5 worm cellular contexts compared by ENCODE assay signal in genomic region chrV:7436911-7437310, ce11.
A peak's percentile ranks its signal among the peaks of the same experiment; 100 is the strongest.
TF ChIP-seq lines count a peak whose summit lies in the region.

No protein-coding gene starts in this region.

TF ChIP-seq in whole organism, L1 larva, 84 proteins besides CTCF, POLR2A, EP300 and RAD21 (continues in another document):
- TF ChIP-seq lin-35 (GFP tag; optimal IDR thresholded peaks at IDR 0.05; lab: Kevin White, UChicago) = peak in 1 of 2 experiments; percentile 84
- TF ChIP-seq nhr-85 (tag; lab: Kevin White, UChicago) = peak; percentile 93
- TF ChIP-seq nhr-20 (tag; optimal IDR thresholded peaks at IDR 0.05; lab: Kevin White, UChicago) = peak; percentile 80
- no peak for TF ChIP-seq sup-37 (GFP tag; optimal IDR thresholded peaks at IDR 0.05; lab: Kevin White, UChicago)
- TF ChIP-seq efl-1 (optimal IDR thresholded peaks at IDR 0.05; lab: Kevin White, UChicago) = peak in 1 of 2 experiments; percentile 14
- peak in 1 of 2 experiments; percentile 1 for TF ChIP-seq efl-1 (GFP tag; optimal IDR thresholded peaks at IDR 0.05 in 1 of 2; lab: Kevin White, UChicago)
- peak; percentile 87 for TF ChIP-seq ama-1 (optimal IDR thresholded peaks at IDR 0.05; lab: Kevin White, UChicago)
- TF ChIP-seq blmp-1 (tag; optimal IDR thresholded peaks at IDR 0.05; lab: Kevin White, UChicago) = peak; percentile 94
- TF ChIP-seq unc-98 (GFP tag; IDR thresholded peaks at IDR 0.05; lab: Robert Waterston, UW) = no peak
- peak in 2 of 3 experiments; percentile 20 to 31 for TF ChIP-seq dpl-1 (GFP tag; optimal IDR thresholded peaks at IDR 0.05; lab: Kevin White, UChicago)
- peak; percentile 67 for TF ChIP-seq ztf-4 (tag; optimal IDR thresholded peaks at IDR 0.05; lab: Kevin White, UChicago)
- TF ChIP-seq unc-130 (tag; optimal IDR thresholded peaks at IDR 0.05; lab: Kevin White, UChicago) = peak; percentile 72
- peak; percentile 54 for TF ChIP-seq skn-1 (tag; optimal IDR thresholded peaks at IDR 0.05; lab: Kevin White, UChicago)
- TF ChIP-seq elt-3 (tag; optimal IDR thresholded peaks at IDR 0.05; lab: Kevin White, UChicago) = peak in 4 of 6 experiments; percentile 0 to 97 (median 50)
- TF ChIP-seq sptf-1 (tag; optimal IDR thresholded peaks at IDR 0.05; lab: Kevin White, UChicago) = no peak
- TF ChIP-seq lin-13 (GFP tag; optimal IDR thresholded peaks at IDR 0.05; lab: Kevin White, UChicago) = no peak
- TF ChIP-seq lsy-2 (tag; optimal IDR thresholded peaks at IDR 0.05; lab: Kevin White, UChicago) = peak in 1 of 2 experiments; percentile 44

TF ChIP-seq in whole organism, L2 larva, 48 proteins besides CTCF, POLR2A, EP300 and RAD21 (continues in another document):
- TF ChIP-seq nhr-12 (tag; optimal IDR thresholded peaks at IDR 0.05; lab: Kevin White, UChicago) (no peak), ztf-11 (tag; optimal IDR thresholded peaks at IDR 0.05; lab: Kevin White, UChicago) (no peak), elt-3 (tag; optimal IDR thresholded peaks at IDR 0.05; lab: Kevin White, UChicago) (no peak), mab-5 (tag; optimal IDR thresholded peaks at IDR 0.05; lab: Kevin White, UChicago) (no peak), nhr-11 (tag; optimal IDR thresholded peaks at IDR 0.05; lab: Kevin White, UChicago) (no peak), lin-39 (tag; optimal IDR thresholded peaks at IDR 0.05; lab: Kevin White, UChicago) (no peak), sem-4 (tag; optimal IDR thresholded peaks at IDR 0.05; lab: Kevin White, UChicago) (no peak), elt-1 (tag; optimal IDR thresholded peaks at IDR 0.05; lab: Kevin White, UChicago) (no peak), ceh-82 (tag; optimal IDR thresholded peaks at IDR 0.05; lab: Kevin White, UChicago) (no peak), C34F6.9 (tag; optimal IDR thresholded peaks at IDR 0.05; lab: Kevin White, UChicago) (peak; percentile 45), fos-1 (tag; optimal IDR thresholded peaks at IDR 0.05; lab: Kevin White, UChicago) (peak; percentile 31), ama-1 (optimal IDR thresholded peaks at IDR 0.05; lab: Kevin White, UChicago) (peak; percentile 98), nhr-23 (tag; optimal IDR thresholded peaks at IDR 0.05; lab: Kevin White, UChicago) (no peak), lsy-2 (tag; optimal IDR thresholded peaks at IDR 0.05; lab: Kevin White, UChicago) (peak in 1 of 2 experiments; percentile 5), egl-27 (tag; optimal IDR thresholded peaks at IDR 0.05; lab: Kevin White, UChicago) (no peak), crh-2 (tag; optimal IDR thresholded peaks at IDR 0.05; lab: Kevin White, UChicago) (peak; percentile 30), lin-11 (tag; optimal IDR thresholded peaks at IDR 0.05; lab: Kevin White, UChicago) (no peak), dmd-4 (tag; optimal IDR thresholded peaks at IDR 0.05; lab: Kevin White, UChicago) (no peak), F13H6.1 (tag; optimal IDR thresholded peaks at IDR 0.05; lab: Kevin White, UChicago) (no peak), unc-62 (GFP tag; optimal IDR thresholded peaks at IDR 0.05; lab: Kevin White, UChicago) (no peak)

TF ChIP-seq in whole organism, L3 larva, 47 proteins besides CTCF, POLR2A, EP300 and RAD21 (continues in another document):
- no peak for TF ChIP-seq skn-1 (tag; optimal IDR thresholded peaks at IDR 0.05; lab: Kevin White, UChicago)
- TF ChIP-seq elt-3 (tag; optimal IDR thresholded peaks at IDR 0.05; lab: Kevin White, UChicago) = peak in 2 of 3 experiments; percentile 14 to 91
- TF ChIP-seq R02D3.7 (tag; optimal IDR thresholded peaks at IDR 0.05; lab: Kevin White, UChicago) = no peak
- no peak for TF ChIP-seq elt-2 (tag; optimal IDR thresholded peaks at IDR 0.05; lab: Kevin White, UChicago)
- TF ChIP-seq nhr-237 (tag; optimal IDR thresholded peaks at IDR 0.05; lab: Kevin White, UChicago) = no peak
- no peak for TF ChIP-seq ztf-11 (tag; optimal IDR thresholded peaks at IDR 0.05; lab: Kevin White, UChicago)
- TF ChIP-seq tbx-2 (tag; optimal IDR thresholded peaks at IDR 0.05; lab: Kevin White, UChicago) = peak; percentile 28
- TF ChIP-seq nhr-76 (tag; optimal IDR thresholded peaks at IDR 0.05; lab: Kevin White, UChicago) = no peak
- no peak for TF ChIP-seq pqm-1 (tag; optimal IDR thresholded peaks at IDR 0.05; lab: Kevin White, UChicago)
- TF ChIP-seq hmg-11 (tag; optimal IDR thresholded peaks at IDR 0.05; lab: Kevin White, UChicago) = no peak
- TF ChIP-seq aly-2 (tag; optimal IDR thresholded peaks at IDR 0.05; lab: Kevin White, UChicago) = no peak
- no peak for TF ChIP-seq ZK546.5 (tag; optimal IDR thresholded peaks at IDR 0.05; lab: Kevin White, UChicago)
- TF ChIP-seq nhr-28 (tag; optimal IDR thresholded peaks at IDR 0.05; lab: Kevin White, UChicago) = no peak
- no peak for TF ChIP-seq egl-27 (tag; optimal IDR thresholded peaks at IDR 0.05; lab: Kevin White, UChicago)
- TF ChIP-seq fos-1 (tag; optimal IDR thresholded peaks at IDR 0.05; lab: Kevin White, UChicago) = no peak
- TF ChIP-seq sea-2 (GFP tag; optimal IDR thresholded peaks at IDR 0.05; lab: Kevin White, UChicago) = no peak
- no peak for TF ChIP-seq unc-39 (tag; optimal IDR thresholded peaks at IDR 0.05; lab: Kevin White, UChicago)
- no peak for TF ChIP-seq ztf-4 (tag; optimal IDR thresholded peaks at IDR 0.05; lab: Kevin White, UChicago)
- no peak for TF ChIP-seq ceh-28 (tag; optimal IDR thresholded peaks at IDR 0.05; lab: Kevin White, UChicago)
- TF ChIP-seq egl-5 (tag; optimal IDR thresholded peaks at IDR 0.05; lab: Kevin White, UChicago) = no peak
- peak; percentile 16 for TF ChIP-seq nfya-1 (tag; optimal IDR thresholded peaks at IDR 0.05; lab: Kevin White, UChicago; ENCODE audit: insufficient read depth)

TF ChIP-seq in whole organism, L4 larva, 104 proteins besides CTCF, POLR2A, EP300 and RAD21 (continues in another document):
- TF ChIP-seq Y75B8A.6 (GFP tag; IDR thresholded peaks at IDR 0.05; lab: Robert Waterston, UW) (0 out of 2 replicates have a peak, but pooled peaks have one; percentile 44), hlh-30 (tag; optimal IDR thresholded peaks at IDR 0.05; lab: Kevin White, UChicago; ENCODE audit: insufficient read depth) (peak; percentile 84), mdt-29 (GFP tag; IDR thresholded peaks at IDR 0.05; lab: Robert Waterston, UW) (0 out of 2 replicates have a peak, but pooled peaks have one; percentile 7), nhr-28 (tag; optimal IDR thresholded peaks at IDR 0.05; lab: Kevin White, UChicago) (peak; percentile 64), ama-1 (optimal IDR thresholded peaks at IDR 0.05; lab: Kevin White, UChicago) (peak; percentile 91), duxl-1 (tag; optimal IDR thresholded peaks at IDR 0.05; lab: Kevin White, UChicago; ENCODE audit: poor library complexity) (peak; percentile 13), lin-38 (GFP tag; IDR thresholded peaks at IDR 0.05; lab: Robert Waterston, UW) (no peak), zfp-3 (GFP tag; conservative IDR thresholded peaks at IDR 0.05; lab: Robert Waterston, UW) (peak; percentile 63; the same call in 1 of the 2 replicates), dve-1 (tag; optimal IDR thresholded peaks at IDR 0.05; lab: Kevin White, UChicago; ENCODE audit: insufficient read depth) (peak; percentile 34), nhr-102 (tag; optimal IDR thresholded peaks at IDR 0.05; lab: Kevin White, UChicago) (peak; percentile 1), madf-5 (GFP tag; IDR thresholded peaks at IDR 0.05; lab: Robert Waterston, UW) (no peak), dpl-1 (GFP tag; optimal IDR thresholded peaks at IDR 0.05; lab: Kevin White, UChicago) (peak; percentile 4), egl-43 (GFP tag; IDR thresholded peaks at IDR 0.05; lab: Robert Waterston, UW) (no peak), mxl-3 (GFP tag; optimal IDR thresholded peaks at IDR 0.05; lab: Kevin White, UChicago) (peak; percentile 34), mdl-1 (tag; optimal IDR thresholded peaks at IDR 0.05; lab: Kevin White, UChicago) (peak; percentile 8 to 73), unc-62 (GFP tag; optimal IDR thresholded peaks at IDR 0.05 in 1 of 2; lab: Kevin White, UChicago) (peak in 1 of 2 experiments; percentile 8), unc-62 (tag; optimal IDR thresholded peaks at IDR 0.05; lab: Kevin White, UChicago) (no peak), set-16 (GFP tag; IDR thresholded peaks at IDR 0.05; lab: Robert Waterston, UW) (no peak), hlh-11 (tag; optimal IDR thresholded peaks at IDR 0.05; lab: Kevin White, UChicago) (peak; percentile 73), aha-1 (tag; lab: Kevin White, UChicago) (peak; percentile 66)

TF ChIP-seq in whole organism, young adult, 124 proteins besides CTCF, POLR2A, EP300 and RAD21:
- TF ChIP-seq F37B4.10 (GFP tag; IDR thresholded peaks at IDR 0.05; lab: Robert Waterston, UW) = no peak
- peak; percentile 74 for TF ChIP-seq ama-1 (optimal IDR thresholded peaks at IDR 0.05; lab: Kevin White, UChicago)
- TF ChIP-seq ama-1 (GFP tag; optimal IDR thresholded peaks at IDR 0.05; lab: Kevin White, UChicago) = no peak
- no peak for TF ChIP-seq D2030.7 (GFP tag; IDR thresholded peaks at IDR 0.05; lab: Robert Waterston, UW)
- no peak for TF ChIP-seq rpc-1 (optimal IDR thresholded peaks at IDR 0.05; lab: Kevin White, UChicago)
- TF ChIP-seq rpc-1 (tag; optimal IDR thresholded peaks at IDR 0.05; lab: Kevin White, UChicago) = no peak
- no peak for TF ChIP-seq B0035.1 (tag; optimal IDR thresholded peaks at IDR 0.05; lab: Kevin White, UChicago)
- TF ChIP-seq somi-1 (GFP tag; optimal IDR thresholded peaks at IDR 0.05; lab: Kevin White, UChicago) = peak; percentile 4
- TF ChIP-seq madf-3 (GFP tag; IDR thresholded peaks at IDR 0.05; lab: Robert Waterston, UW) = 0 out of 2 replicates have a peak, but pooled peaks have one; percentile 24
- peak; percentile 9; the same call in 1 of the 2 replicates for TF ChIP-seq lin-26 (GFP tag; IDR thresholded peaks at IDR 0.05; lab: Robert Waterston, UW)
- 0 out of 2 replicates have a peak, but pooled peaks have one; percentile 32 for TF ChIP-seq madf-6 (GFP tag; IDR thresholded peaks at IDR 0.05; lab: Robert Waterston, UW)
- no peak for TF ChIP-seq atf-7 (tag; optimal IDR thresholded peaks at IDR 0.05; lab: Kevin White, UChicago)
- TF ChIP-seq F39B2.1 (GFP tag; IDR thresholded peaks at IDR 0.05; lab: Robert Waterston, UW) = no peak
- no peak for TF ChIP-seq F22D6.2 (tag; optimal IDR thresholded peaks at IDR 0.05; lab: Kevin White, UChicago)
- TF ChIP-seq chd-7 (tag; optimal IDR thresholded peaks at IDR 0.05; lab: Kevin White, UChicago) = peak; percentile 32
- TF ChIP-seq cebp-1 (GFP tag; IDR thresholded peaks at IDR 0.05; lab: Robert Waterston, UW) = 0 out of 2 replicates have a peak, but pooled peaks have one; percentile 21
- no peak for TF ChIP-seq cebp-1 (tag; optimal IDR thresholded peaks at IDR 0.05; lab: Kevin White, UChicago)
- TF ChIP-seq fkh-3 (tag; optimal IDR thresholded peaks at IDR 0.05; lab: Kevin White, UChicago) = peak; percentile 12
- TF ChIP-seq die-1 (tag; optimal IDR thresholded peaks at IDR 0.05; lab: Kevin White, UChicago) = peak; percentile 19
- TF ChIP-seq ZK185.1 (tag; optimal IDR thresholded peaks at IDR 0.05; lab: Kevin White, UChicago; ENCODE audit: poor library complexity, severe bottlenecking) = peak; percentile 65
- peak; percentile 34; the same call in 1 of the 2 replicates for TF ChIP-seq Y53G8AR.9 (GFP tag; conservative IDR thresholded peaks at IDR 0.05; lab: Robert Waterston, UW)
- no peak for TF ChIP-seq unc-130 (GFP tag; optimal IDR thresholded peaks at IDR 0.05; lab: Kevin White, UChicago)
